Worm (Caenorhabditis elegans) whole organism, L4 larva: Measurements from ENCODE around the gene frm-10.

Experiments used
- D1046.2 ChIP-seq: fragments of 200-800 bp; sonication (Bioruptor generic); IDR thresholded peaks from 2 replicates; pipeline ENCODE4 v1.3.6; 2022; ENCODE audit warnings: missing genetic modification characterization, missing compliant biosample characterization
- F10B5.3 ChIP-seq: sonication (generic microtip); optimal IDR thresholded peaks from 2 replicates; lab custom pipeline; 2016; ENCODE audit warnings: mild to moderate bottlenecking, missing genetic modification characterization, missing compliant biosample characterization
- F26F4.8 ChIP-seq: fragments of 200-800 bp; sonication (Bioruptor generic); conservative IDR thresholded peaks from 2 replicates; pipeline ENCODE4 v1.3.6; 2022; ENCODE audit warnings: missing genetic modification characterization, missing compliant biosample characterization
- F44E2.7 ChIP-seq: fragments of 200-800 bp; sonication (Bioruptor generic); IDR thresholded peaks from 2 replicates; pipeline ENCODE4 v2.1.2; 2022; ENCODE audit warnings: missing genetic modification characterization, missing compliant biosample characterization
- T20F7.1 ChIP-seq: fragments of 200-800 bp; sonication (Bioruptor generic); optimal IDR thresholded peaks from 2 replicates; lab custom pipeline; 2018; ENCODE audit warnings: mild to moderate bottlenecking, missing genetic modification characterization, missing compliant biosample characterization
- T26A8.4 ChIP-seq: fragments of 200-800 bp; sonication (Bioruptor generic); IDR thresholded peaks from 2 replicates; pipeline ENCODE4 v1.3.6; 2022; ENCODE audit warnings: missing genetic modification characterization, missing compliant biosample characterization
- Y105C5A.15 ChIP-seq: fragments of 200-800 bp; sonication (Bioruptor generic); IDR thresholded peaks from 2 replicates; pipeline ENCODE4 v1.3.6; 2022; ENCODE audit warnings: missing genetic modification characterization, missing compliant biosample characterization
- Y48G9A.11 ChIP-seq: fragments of 200-800 bp; sonication (Bioruptor generic); IDR thresholded peaks from 2 replicates; pipeline ENCODE4 v1.3.6; 2022; ENCODE audit warnings: missing genetic modification reagents, missing genetic modification characterization, missing compliant biosample characterization
- Y75B8A.6 ChIP-seq: fragments of 200-800 bp; sonication (Bioruptor generic); IDR thresholded peaks from 2 replicates; pipeline ENCODE4 v1.3.6; 2022; ENCODE audit warnings: missing genetic modification reagents, missing genetic modification characterization, missing compliant biosample characterization
- ama-1 ChIP-seq: fragments of 150-350 bp; optimal IDR thresholded peaks from 2 replicates; lab custom pipeline; 2014; ENCODE audit warnings: inconsistent platforms, mixed read lengths
- arid-1 ChIP-seq: fragments of 200-800 bp; sonication (Bioruptor generic); conservative IDR thresholded peaks from 2 replicates; pipeline ENCODE4 v1.3.6; 2022; ENCODE audit warnings: missing genetic modification reagents, missing genetic modification characterization, missing compliant biosample characterization
- ceh-20 ChIP-seq: fragments of 200-800 bp; sonication (Bioruptor generic); IDR thresholded peaks from 2 replicates; pipeline ENCODE4 v1.3.6; 2022; ENCODE audit warnings: missing genetic modification reagents, missing genetic modification characterization, missing compliant biosample characterization
- ceh-44 ChIP-seq: fragments of 200-800 bp; sonication (Bioruptor generic); IDR thresholded peaks from 2 replicates; pipeline ENCODE4 v1.3.6; 2022; ENCODE audit warnings: missing genetic modification reagents, missing genetic modification characterization, missing compliant biosample characterization
- ceh-62 ChIP-seq: sonication (generic microtip); optimal IDR thresholded peaks from 2 replicates; lab custom pipeline; 2017; ENCODE audit warnings: missing biosample characterization, missing genetic modification characterization
- ceh-82 ChIP-seq: sonication (generic microtip); optimal IDR thresholded peaks from 2 replicates; lab custom pipeline; 2017; ENCODE audit warnings: missing biosample characterization, missing genetic modification characterization
- ces-1 ChIP-seq: fragments of 150-350 bp; sonication (generic microtip); optimal IDR thresholded peaks from 4 replicates; lab custom pipeline; 2014; ENCODE audit warnings: missing biosample characterization, missing genetic modification reagents, missing genetic modification characterization
- ctbp-1 ChIP-seq: fragments of 200-800 bp; sonication (Bioruptor generic); IDR thresholded peaks from 2 replicates; pipeline ENCODE4 v1.3.6; 2022; ENCODE audit warnings: missing genetic modification reagents, missing genetic modification characterization, missing compliant biosample characterization
- daf-19 ChIP-seq: fragments of 200-800 bp; sonication (Bioruptor generic); conservative IDR thresholded peaks from 2 replicates; pipeline ENCODE4 v1.3.6; 2022; ENCODE audit warnings: missing genetic modification characterization, missing compliant biosample characterization
- dmd-9 ChIP-seq: fragments of 200-800 bp; sonication (Bioruptor generic); IDR thresholded peaks from 2 replicates; pipeline ENCODE4 v1.3.6; 2022; ENCODE audit warnings: missing genetic modification reagents, missing genetic modification characterization, missing compliant biosample characterization
- dpl-1 ChIP-seq: fragments of 150-350 bp; optimal IDR thresholded peaks from 2 replicates; lab custom pipeline; 2014; ENCODE audit warnings: missing biosample characterization, missing genetic modification reagents, missing genetic modification characterization
- duxl-1 ChIP-seq: sonication (generic microtip); optimal IDR thresholded peaks from 2 replicates; lab custom pipeline; 2016; ENCODE audit warnings: mild to moderate bottlenecking, missing genetic modification characterization, moderate library complexity, missing compliant biosample characterization; ENCODE audit not compliant: poor library complexity
- gei-8 ChIP-seq: fragments of 200-800 bp; sonication (Bioruptor generic); optimal IDR thresholded peaks from 2 replicates; lab custom pipeline; 2018; ENCODE audit warnings: mild to moderate bottlenecking, missing genetic modification characterization, missing compliant biosample characterization
- hif-1 ChIP-seq, 2 experiments: sonication (generic microtip); optimal IDR thresholded peaks; 2 replicates each; lab custom pipeline; 2016 to 2017; ENCODE audit warnings: missing compliant biosample characterization in 2 of 2, missing genetic modification characterization in 2 of 2, missing genetic modification reagents in 2 of 2, missing genotype in 2 of 2, mild to moderate bottlenecking in 1 of 2
- lin-1 ChIP-seq: fragments of 200-800 bp; sonication (Bioruptor generic); IDR thresholded peaks from 2 replicates; pipeline ENCODE4 v1.3.6; 2022; ENCODE audit warnings: missing genetic modification reagents, missing genetic modification characterization, missing compliant biosample characterization
- lin-13 ChIP-seq: fragments of 150-350 bp; optimal IDR thresholded peaks from 2 replicates; lab custom pipeline; 2014; ENCODE audit warnings: missing biosample characterization, missing genetic modification reagents, missing genetic modification characterization
- lin-15B ChIP-seq: fragments of 150-350 bp; sonication (generic microtip); optimal IDR thresholded peaks from 3 replicates; lab custom pipeline; 2014; ENCODE audit warnings: missing biosample characterization, missing genetic modification characterization
- lin-29 ChIP-seq: fragments of 200-800 bp; sonication (Bioruptor generic); IDR thresholded peaks from 2 replicates; pipeline ENCODE4 v1.3.6; 2022; ENCODE audit warnings: missing genetic modification reagents, missing genetic modification characterization, missing compliant biosample characterization
- lir-3 ChIP-seq: sonication (generic microtip); optimal IDR thresholded peaks from 2 replicates; lab custom pipeline; 2016; ENCODE audit warnings: mild to moderate bottlenecking, missing genetic modification characterization, missing compliant biosample characterization
- madf-9 ChIP-seq: fragments of 200-800 bp; sonication (Bioruptor generic); conservative IDR thresholded peaks from 2 replicates; pipeline ENCODE4 v1.3.6; 2022; ENCODE audit warnings: missing genetic modification reagents, missing genetic modification characterization, missing compliant biosample characterization
- mdl-1 ChIP-seq, 2 experiments: fragments of 150-350 bp in 1 of 2; sonication (generic microtip) in 1 of 2; optimal IDR thresholded peaks; 2 replicates each; lab custom pipeline; 2014 to 2017; ENCODE audit warnings: missing biosample characterization in 2 of 2, missing genetic modification characterization in 2 of 2
- mdt-29 ChIP-seq: fragments of 200-800 bp; sonication (Bioruptor generic); IDR thresholded peaks from 2 replicates; pipeline ENCODE4 v1.3.6; 2022; ENCODE audit warnings: missing genetic modification reagents, missing genetic modification characterization, missing compliant biosample characterization
- mxl-2 ChIP-seq: fragments of 200-800 bp; sonication (Bioruptor generic); conservative IDR thresholded peaks from 2 replicates; pipeline ENCODE4 v1.3.6; 2022; ENCODE audit warnings: missing genetic modification reagents, missing genetic modification characterization, missing compliant biosample characterization
- nhr-10 ChIP-seq: fragments of 150-350 bp; optimal IDR thresholded peaks from 2 replicates; lab custom pipeline; 2014; ENCODE audit warnings: missing biosample characterization, missing genetic modification characterization
- nhr-102 ChIP-seq: sonication (generic microtip); optimal IDR thresholded peaks from 2 replicates; lab custom pipeline; 2016; ENCODE audit warnings: mild to moderate bottlenecking, missing genetic modification characterization, moderate library complexity, missing compliant biosample characterization
- nhr-11 ChIP-seq: fragments of 150-350 bp; optimal IDR thresholded peaks from 2 replicates; lab custom pipeline; 2014; ENCODE audit warnings: missing biosample characterization, missing genetic modification characterization
- nhr-111 ChIP-seq: fragments of 200-800 bp; sonication (Bioruptor generic); optimal IDR thresholded peaks from 2 replicates; lab custom pipeline; 2018; ENCODE audit warnings: mild to moderate bottlenecking, missing genetic modification characterization, missing compliant biosample characterization
- nhr-28 ChIP-seq: fragments of 150-350 bp; optimal IDR thresholded peaks from 2 replicates; lab custom pipeline; 2014; ENCODE audit warnings: missing biosample characterization, missing genetic modification characterization
- nhr-42 ChIP-seq: fragments of 200-800 bp; sonication (Bioruptor generic); IDR thresholded peaks from 2 replicates; pipeline ENCODE4 v1.3.6; 2022; ENCODE audit warnings: missing genetic modification characterization, missing compliant biosample characterization
- rbr-2 ChIP-seq: sonication (generic microtip); optimal IDR thresholded peaks from 2 replicates; lab custom pipeline; 2016; ENCODE audit warnings: missing genotype, missing genetic modification characterization, missing compliant biosample characterization
- set-16 ChIP-seq: fragments of 200-800 bp; sonication (Bioruptor generic); IDR thresholded peaks from 2 replicates; pipeline ENCODE4 v1.3.6; 2022; ENCODE audit warnings: missing genetic modification reagents, missing genetic modification characterization, missing compliant biosample characterization
- snpc-4 ChIP-seq: fragments of 150-350 bp; optimal IDR thresholded peaks from 2 replicates; lab custom pipeline; 2014; ENCODE audit warnings: missing biosample characterization, missing genetic modification characterization
- spr-1 ChIP-seq: sonication (generic microtip); optimal IDR thresholded peaks from 2 replicates; lab custom pipeline; 2016; ENCODE audit warnings: mild to moderate bottlenecking, missing genetic modification characterization, missing compliant biosample characterization
- spr-3 ChIP-seq: fragments of 200-800 bp; sonication (Bioruptor generic); optimal IDR thresholded peaks from 2 replicates; lab custom pipeline; 2018; ENCODE audit warnings: mild to moderate bottlenecking, missing genetic modification characterization, missing compliant biosample characterization
- tag-97 ChIP-seq: fragments of 200-800 bp; sonication (Bioruptor generic); IDR thresholded peaks from 2 replicates; pipeline ENCODE4 v1.3.6; 2022; ENCODE audit warnings: missing genetic modification characterization, missing compliant biosample characterization
- tra-1 ChIP-seq: fragments of 200-800 bp; sonication (Bioruptor generic); IDR thresholded peaks from 2 replicates; pipeline ENCODE4 v1.3.6; 2022; ENCODE audit warnings: missing genetic modification reagents, missing genetic modification characterization, missing compliant biosample characterization
- unc-130 ChIP-seq: sonication (generic microtip); optimal IDR thresholded peaks from 2 replicates; lab custom pipeline; 2016; ENCODE audit warnings: missing genetic modification reagents, missing genetic modification characterization, missing compliant biosample characterization
- unc-62 ChIP-seq, 3 experiments: fragments of 150-350 bp in 1 of 3; sonication (generic microtip); optimal IDR thresholded peaks in 2 of 3; peaks in 1 of 3; 1 replicate in 1 of 3; 2 replicates in 2 of 3; lab custom pipeline; 2014 to 2017; ENCODE audit warnings: missing biosample characterization in 3 of 3, missing genetic modification characterization in 3 of 3, missing genetic modification reagents in 3 of 3, missing genotype in 1 of 3
- zip-11 ChIP-seq: fragments of 200-800 bp; sonication (Bioruptor generic); IDR thresholded peaks from 2 replicates; pipeline ENCODE4 v1.3.6; 2022; ENCODE audit warnings: missing genetic modification characterization, missing compliant biosample characterization
- zip-2 ChIP-seq: fragments of 150-350 bp; optimal IDR thresholded peaks from 2 replicates; lab custom pipeline; 2014; ENCODE audit warnings: missing biosample characterization, missing genetic modification characterization
- ztf-11 ChIP-seq: fragments of 150-350 bp; optimal IDR thresholded peaks from 2 replicates; lab custom pipeline; 2014; ENCODE audit warnings: missing biosample characterization, missing genetic modification characterization
- ztf-7 ChIP-seq: fragments of 150-350 bp; optimal IDR thresholded peaks from 2 replicates; lab custom pipeline; 2014; ENCODE audit warnings: missing biosample characterization, missing genetic modification characterization

frm-10 gene

DNA sequence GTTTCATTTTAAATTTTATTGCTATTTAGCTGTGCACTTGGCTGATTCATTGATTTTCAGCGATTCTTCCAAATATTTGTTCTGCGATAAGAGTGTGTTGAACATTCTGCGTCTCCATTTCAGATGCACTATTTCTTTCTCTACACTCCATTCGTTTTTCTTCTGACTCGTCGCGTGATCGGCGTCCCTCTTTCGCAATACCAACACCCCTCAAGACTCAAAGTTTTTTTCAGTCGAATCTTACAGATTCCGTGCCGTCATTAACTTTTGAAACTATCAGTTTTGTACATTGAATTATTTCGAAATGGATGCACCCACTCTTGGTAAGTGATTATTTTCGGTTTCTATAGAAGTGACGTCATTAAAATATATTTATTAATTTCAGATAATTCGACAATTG lies at the start of gene frm-10:
TSS of gene frm-10 (plus strand) at position 234 of the 400 bp plus-strand sequence.
- no peak for TF ChIP-seq F44E2.7
- 0 out of 2 replicates have a peak, but pooled peaks have one; percentile 31 for TF ChIP-seq Y75B8A.6 (GFP tag; lab: Robert Waterston, UW)
- TF ChIP-seq ceh-82 (tag; lab: Kevin White, UChicago), result no peak
- no peak for TF ChIP-seq F10B5.3 (tag; lab: Kevin White, UChicago)
- TF ChIP-seq spr-3 (GFP tag; lab: Kevin White, UChicago), result no peak
- TF ChIP-seq lin-29 (GFP tag; lab: Robert Waterston, UW), result no peak
- TF ChIP-seq ceh-44 (GFP tag; lab: Robert Waterston, UW), result no peak
- no peak for TF ChIP-seq unc-130
- TF ChIP-seq spr-1, result peak; percentile 11
- no peak for TF ChIP-seq mxl-2 (GFP tag; lab: Robert Waterston, UW)
- no peak for TF ChIP-seq ces-1 (GFP tag; lab: Kevin White, UChicago)
- TF ChIP-seq Y105C5A.15 (GFP tag; lab: Robert Waterston, UW), result no peak
- TF ChIP-seq ceh-20 (GFP tag; lab: Robert Waterston, UW), result peak; percentile 42; the same call in 1 of the 2 replicates
- TF ChIP-seq nhr-10 (tag; lab: Kevin White, UChicago), result no peak
- TF ChIP-seq ama-1 (lab: Kevin White, UChicago), result no peak
- TF ChIP-seq F26F4.8, result no peak
- peak; percentile 37; the same call in 1 of the 2 replicates for TF ChIP-seq T26A8.4 (GFP tag; lab: Robert Waterston, UW)
- TF ChIP-seq nhr-102, result peak; percentile 47
- peak; percentile 58 for TF ChIP-seq lin-13 (GFP tag; lab: Kevin White, UChicago)
- no peak for TF ChIP-seq ctbp-1 (GFP tag; lab: Robert Waterston, UW)
- TF ChIP-seq madf-9 (GFP tag; lab: Robert Waterston, UW), result no peak
- peak; percentile 49 for TF ChIP-seq ztf-7 (tag; lab: Kevin White, UChicago)
- TF ChIP-seq zip-2, result no peak
- TF ChIP-seq nhr-11 (tag; lab: Kevin White, UChicago), result peak; percentile 45
- TF ChIP-seq dpl-1 (GFP tag; lab: Kevin White, UChicago), result peak; percentile 25
- peak in 1 of 2 experiments; percentile 75 for TF ChIP-seq mdl-1 (tag; optimal IDR thresholded peaks at IDR 0.05; lab: Kevin White, UChicago)
- no peak for TF ChIP-seq dmd-9
- TF ChIP-seq nhr-111 (GFP tag; lab: Kevin White, UChicago), result no peak
- TF ChIP-seq ztf-11, result no peak
- peak; percentile 80 for TF ChIP-seq T20F7.1 (GFP tag; lab: Kevin White, UChicago)
- no peak for TF ChIP-seq ceh-62
- TF ChIP-seq mdt-29, result 0 out of 2 replicates have a peak, but pooled peaks have one; percentile 49
- peak in 1 of 2 experiments; percentile 76 for TF ChIP-seq hif-1 (tag; optimal IDR thresholded peaks at IDR 0.05; lab: Kevin White, UChicago)
- TF ChIP-seq tag-97 (GFP tag; lab: Robert Waterston, UW), result no peak
- TF ChIP-seq D1046.2 (GFP tag; lab: Robert Waterston, UW), result no peak
- TF ChIP-seq lir-3, result no peak
- TF ChIP-seq unc-62 (GFP tag; optimal IDR thresholded peaks at IDR 0.05 in 1 of 2; lab: Kevin White, UChicago), result no peak
- no peak for TF ChIP-seq unc-62 (tag; optimal IDR thresholded peaks at IDR 0.05; lab: Kevin White, UChicago)
- no peak for TF ChIP-seq nhr-42
- no peak for TF ChIP-seq Y48G9A.11 (GFP tag; lab: Robert Waterston, UW)
- no peak for TF ChIP-seq daf-19
- 0 out of 2 replicates have a peak, but pooled peaks have one; percentile 48 for TF ChIP-seq tra-1 (GFP tag; lab: Robert Waterston, UW)
- 0 out of 2 replicates have a peak, but pooled peaks have one; percentile 28 for TF ChIP-seq arid-1 (GFP tag; lab: Robert Waterston, UW)
- TF ChIP-seq nhr-28 (tag; lab: Kevin White, UChicago), result peak; percentile 94
- no peak for TF ChIP-seq gei-8 (GFP tag; lab: Kevin White, UChicago)
- no peak for TF ChIP-seq lin-15B (tag; lab: Kevin White, UChicago)
- TF ChIP-seq zip-11 (GFP tag; lab: Robert Waterston, UW), result no peak
- peak; percentile 69; the same call in 1 of the 2 replicates for TF ChIP-seq lin-1 (GFP tag; lab: Robert Waterston, UW)
- TF ChIP-seq set-16 (GFP tag; lab: Robert Waterston, UW), result no peak
- TF ChIP-seq rbr-2 (tag; lab: Kevin White, UChicago), result peak; percentile 41
- no peak for TF ChIP-seq snpc-4
- TF ChIP-seq duxl-1 (tag; lab: Kevin White, UChicago), result no peak
